Worm (Caenorhabditis elegans): Measurements from ENCODE around the gene col-101.

col-101 gene

DNA sequence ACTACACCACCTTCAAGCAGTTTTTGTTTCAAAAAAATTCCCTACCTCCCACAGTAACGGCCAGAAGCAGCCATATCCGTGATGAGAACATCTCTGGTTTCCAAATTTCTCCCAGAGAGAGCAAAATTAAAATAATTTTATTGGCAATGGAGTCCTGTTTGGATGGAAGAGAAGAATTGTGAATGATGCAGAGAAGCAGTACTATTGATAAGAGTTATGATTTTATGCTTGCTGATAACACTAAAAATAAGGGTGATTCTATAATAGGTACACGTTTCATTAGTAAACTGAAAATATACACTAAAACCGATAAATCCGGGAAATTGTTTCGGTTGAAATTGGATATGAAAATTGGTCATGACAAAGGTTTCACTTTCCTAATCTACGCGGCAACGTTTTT lies 6.4 kb downstream of the col-101 start, which contains the start of gene dsc-4:
dsc-4 (minus strand) TSS at position 165 of the 400 bp plus-strand sequence.
- TF ChIP-seq W03F9.2 (tag; optimal IDR thresholded peaks at IDR 0.05) (no peak), dao-5 (tag; optimal IDR thresholded peaks at IDR 0.05) (no peak), him-1 (tag; optimal IDR thresholded peaks at IDR 0.05) (no peak)

ce11 chrIV:319654-320053 lies 7.2 kb downstream of the col-101 start:
- TF ChIP-seq W03F9.2 (tag; optimal IDR thresholded peaks at IDR 0.05) (no peak), dao-5 (tag; optimal IDR thresholded peaks at IDR 0.05) (no peak), him-1 (tag; optimal IDR thresholded peaks at IDR 0.05) (no peak)

DNA sequence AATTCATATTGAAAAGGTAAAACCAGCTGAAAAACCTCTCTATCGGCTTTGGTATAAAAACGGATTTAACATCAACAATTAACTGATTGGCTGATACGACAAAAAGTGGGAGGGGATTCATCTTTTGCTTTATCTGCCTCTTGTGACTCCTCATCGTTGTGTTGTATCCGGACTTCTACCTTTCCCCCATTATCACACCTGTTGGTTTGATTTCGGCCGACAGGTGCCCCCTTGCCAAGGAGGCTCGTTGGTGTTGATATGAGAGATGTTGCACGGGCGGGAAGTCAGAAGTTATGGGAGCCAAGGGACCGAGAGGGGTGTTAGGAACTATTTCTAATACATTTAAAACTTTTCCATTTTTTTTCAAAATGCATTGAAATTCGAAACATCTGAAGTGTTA lies 12.3 kb downstream of the col-101 start:
- TF ChIP-seq dao-5 (tag; optimal IDR thresholded peaks at IDR 0.05) (no peak), W03F9.2 (tag; optimal IDR thresholded peaks at IDR 0.05) (no peak), him-1 (tag; optimal IDR thresholded peaks at IDR 0.05) (no peak)

DNA sequence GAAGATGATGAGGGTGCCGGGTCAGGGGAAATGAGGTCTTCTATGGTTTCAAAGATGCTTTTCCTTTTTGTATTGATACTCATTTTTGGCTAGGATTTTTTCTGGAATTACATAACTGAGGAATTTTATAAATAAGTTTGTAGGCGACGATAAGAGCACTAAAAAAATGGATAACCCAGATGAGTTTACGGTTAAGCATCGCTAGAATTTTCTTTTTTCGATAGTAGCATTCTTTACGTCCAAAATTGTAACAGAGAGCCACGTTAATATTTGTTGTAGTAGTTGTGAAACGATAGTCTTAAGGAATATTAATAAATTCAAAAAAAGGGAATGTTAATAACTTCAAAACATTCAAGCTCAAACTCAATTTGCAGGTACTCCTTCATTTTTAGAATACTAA lies 13.2 kb downstream of the col-101 start, which contains the start of gene snai-1:
snai-1 (minus strand) TSS at position 101 of the 400 bp plus-strand sequence.
- TF ChIP-seq him-1 (tag; optimal IDR thresholded peaks at IDR 0.05) = no peak
- TF ChIP-seq dao-5 (tag; optimal IDR thresholded peaks at IDR 0.05) = no peak
- no peak for TF ChIP-seq W03F9.2 (tag; optimal IDR thresholded peaks at IDR 0.05)

- TF ChIP-seq W03F9.2 (tag; optimal IDR thresholded peaks at IDR 0.05) (no peak), dao-5 (tag; optimal IDR thresholded peaks at IDR 0.05) (no peak), him-1 (tag; optimal IDR thresholded peaks at IDR 0.05) (no peak)
Observed at ce11 chrIV:309526-309925, 17.3 kb downstream of the col-101 start.

DNA sequence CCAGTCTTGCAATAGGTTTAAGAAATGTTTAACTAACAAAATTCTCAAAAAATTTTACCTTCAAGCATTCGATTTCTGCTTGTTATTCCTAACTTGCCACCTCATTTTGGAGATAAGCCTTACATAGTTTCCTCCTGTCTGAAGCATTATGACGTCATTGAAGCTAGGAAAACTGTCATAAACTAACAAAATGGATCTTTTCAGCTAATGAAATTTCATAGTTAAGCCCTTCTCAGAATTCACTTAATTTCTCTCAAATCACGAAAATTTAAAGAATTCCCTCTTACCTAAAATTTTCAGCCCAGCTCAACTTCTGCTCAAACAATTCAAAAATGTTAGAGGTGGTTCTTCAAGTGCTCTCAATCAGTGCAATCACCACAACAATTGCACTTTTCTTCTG lies 19.6 kb downstream of the col-101 start, which contains the start of gene swt-1:
swt-1 (plus strand) TSS at position 301 of the 400 bp plus-strand sequence.
- TF ChIP-seq W03F9.2 (tag; optimal IDR thresholded peaks at IDR 0.05) (no peak), him-1 (tag; optimal IDR thresholded peaks at IDR 0.05) (no peak), dao-5 (tag; optimal IDR thresholded peaks at IDR 0.05) (no peak)

ce11 chrIV:306572-306971 lies 20.2 kb downstream of the col-101 start:
- TF ChIP-seq W03F9.2 (tag; optimal IDR thresholded peaks at IDR 0.05) (no peak), dao-5 (tag; optimal IDR thresholded peaks at IDR 0.05) (no peak)

DNA sequence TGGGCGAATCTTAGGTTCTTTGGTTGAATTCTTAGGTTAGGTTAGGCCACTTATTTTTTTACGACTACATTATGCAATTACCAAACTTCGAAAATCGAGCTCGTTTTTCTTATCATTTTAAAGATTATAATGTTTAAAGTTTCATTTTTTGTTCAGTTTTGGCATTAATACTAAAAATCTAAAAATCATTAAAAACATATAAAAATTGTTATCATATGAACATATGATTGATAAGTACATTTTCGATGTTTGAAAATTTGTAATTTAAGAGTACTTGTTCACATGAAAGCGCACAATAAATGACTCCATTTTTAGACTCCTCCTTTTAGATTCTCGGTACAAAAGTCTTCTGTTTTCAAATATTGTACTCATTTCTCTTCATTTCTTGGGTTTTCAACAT lies 21.7 kb downstream of the col-101 start:
- TF ChIP-seq dao-5 (tag; optimal IDR thresholded peaks at IDR 0.05) (no peak), W03F9.2 (tag; optimal IDR thresholded peaks at IDR 0.05) (no peak), him-1 (tag; optimal IDR thresholded peaks at IDR 0.05) (no peak)

ce11 chrIV:303264-303663 lies 23.6 kb downstream of the col-101 start:
- TF ChIP-seq dao-5 (tag; optimal IDR thresholded peaks at IDR 0.05) = no peak
- no peak for TF ChIP-seq him-1 (tag; optimal IDR thresholded peaks at IDR 0.05)
- TF ChIP-seq W03F9.2 (tag; optimal IDR thresholded peaks at IDR 0.05) = no peak

ce11 chrIV:302743-303142 lies 24.1 kb downstream of the col-101 start:
- TF ChIP-seq dao-5 (tag; optimal IDR thresholded peaks at IDR 0.05) (no peak), W03F9.2 (tag; optimal IDR thresholded peaks at IDR 0.05) (no peak), him-1 (tag; optimal IDR thresholded peaks at IDR 0.05) (no peak)

- no peak for TF ChIP-seq dao-5 (tag; optimal IDR thresholded peaks at IDR 0.05)
- TF ChIP-seq W03F9.2 (tag; optimal IDR thresholded peaks at IDR 0.05) = no peak
- TF ChIP-seq him-1 (tag; optimal IDR thresholded peaks at IDR 0.05) = no peak
Observed at ce11 chrIV:300307-300706, 26.5 kb downstream of the col-101 start.

- TF ChIP-seq W03F9.2 (tag; optimal IDR thresholded peaks at IDR 0.05) = no peak
- no peak for TF ChIP-seq him-1 (tag; optimal IDR thresholded peaks at IDR 0.05)
- TF ChIP-seq dao-5 (tag; optimal IDR thresholded peaks at IDR 0.05) = no peak
Observed at ce11 chrIV:299190-299589, 27.6 kb downstream of the col-101 start.

ce11 chrIV:298204-298603 lies 28.6 kb downstream of the col-101 start, which contains the start of gene pnp-1:
pnp-1 (minus strand) TSS chrIV:298304.
- TF ChIP-seq him-1 (tag; optimal IDR thresholded peaks at IDR 0.05) (no peak), W03F9.2 (tag; optimal IDR thresholded peaks at IDR 0.05) (no peak), dao-5 (tag; optimal IDR thresholded peaks at IDR 0.05) (no peak)

- no peak for TF ChIP-seq dao-5 (tag; optimal IDR thresholded peaks at IDR 0.05)
- peak; percentile 27 for TF ChIP-seq W03F9.2 (tag; optimal IDR thresholded peaks at IDR 0.05)
- no peak for TF ChIP-seq him-1 (tag; optimal IDR thresholded peaks at IDR 0.05)
Observed at ce11 chrIV:296849-297248, 30.0 kb downstream of the col-101 start.

DNA sequence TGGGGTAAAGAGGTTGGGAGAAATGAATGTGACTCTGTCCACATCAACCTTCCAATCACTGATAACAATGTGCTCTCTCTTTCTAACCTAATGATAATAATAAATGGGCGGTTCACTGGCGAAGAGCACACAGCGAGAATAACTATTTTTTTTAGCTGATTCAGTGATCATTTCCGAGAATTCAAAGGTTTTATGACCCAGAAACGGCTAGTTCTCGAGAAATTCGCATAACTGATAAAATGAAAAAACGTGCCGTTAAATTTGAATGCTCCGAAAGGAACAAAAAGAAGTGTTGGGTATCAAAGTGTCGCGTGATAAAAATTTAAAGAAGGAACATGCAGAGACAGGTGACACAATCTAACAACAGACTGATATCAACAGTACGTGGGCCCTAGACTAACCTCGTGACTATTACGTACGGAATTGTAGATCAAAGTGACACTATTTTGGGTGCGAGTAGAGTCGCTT lies 31.1 kb downstream of the col-101 start:
- TF ChIP-seq W03F9.2 (tag; optimal IDR thresholded peaks at IDR 0.05) = no peak
- no peak for TF ChIP-seq him-1 (tag; optimal IDR thresholded peaks at IDR 0.05)
- TF ChIP-seq dao-5 (tag; optimal IDR thresholded peaks at IDR 0.05) = no peak

Measured in whole organism, L4/young adult.